Worm (Caenorhabditis elegans) whole organism, young adult: ENCODE measurements around the gene Y54F10AR.1.
"Not testable (repeated sequence)": the region's sequence is repeated elsewhere in the genome, so short reads cannot be mapped to it uniquely, and the experiment has no call there.

ENCODE experiments used
- K12H6.12 ChIP-seq: fragments of 200-800 bp; sonication (Bioruptor generic); optimal IDR thresholded peaks from 2 replicates; lab custom pipeline; 2018; ENCODE audit warnings: mild to moderate bottlenecking, missing genetic modification characterization, missing compliant biosample characterization
- Y53F4B.3 ChIP-seq: fragments of 200-800 bp; sonication (Bioruptor generic); IDR thresholded peaks from 2 replicates; pipeline ENCODE4 v1.3.6; 2022; ENCODE audit warnings: missing genetic modification reagents, missing genetic modification characterization, missing compliant biosample characterization
- aptf-2 ChIP-seq: fragments of 200-800 bp; sonication (Bioruptor generic); conservative IDR thresholded peaks from 2 replicates; pipeline ENCODE4 v1.3.6; 2022; ENCODE audit warnings: missing genetic modification reagents, missing genetic modification characterization, missing compliant biosample characterization
- attf-5 ChIP-seq: fragments of 200-800 bp; sonication (Bioruptor generic); optimal IDR thresholded peaks from 2 replicates; lab custom pipeline; 2018; ENCODE audit warnings: mild to moderate bottlenecking, missing genetic modification characterization, missing compliant biosample characterization
- attf-6 ChIP-seq: fragments of 200-800 bp; sonication (Bioruptor generic); IDR thresholded peaks from 2 replicates; pipeline ENCODE4 v1.3.6; 2022; ENCODE audit warnings: missing genetic modification reagents, missing genetic modification characterization, missing compliant biosample characterization
- ceh-100 ChIP-seq: fragments of 200-800 bp; sonication (Bioruptor generic); IDR thresholded peaks from 2 replicates; pipeline ENCODE4 v1.3.6; 2022; ENCODE audit warnings: missing genetic modification reagents, missing genetic modification characterization, missing compliant biosample characterization
- lsy-27 ChIP-seq: sonication (generic microtip); optimal IDR thresholded peaks from 2 replicates; lab custom pipeline; 2017; ENCODE audit warnings: missing genetic modification characterization, mild to moderate bottlenecking, missing compliant biosample characterization, antibody characterized with exemption, missing genotype, borderline replicate concordance; ENCODE audit not compliant: insufficient read depth
- mes-4 ChIP-seq: sonication (generic microtip); optimal IDR thresholded peaks from 2 replicates; lab custom pipeline; 2016; ENCODE audit warnings: missing genotype, missing genetic modification characterization, missing compliant biosample characterization
- nfya-1 ChIP-seq: sonication (generic microtip); optimal IDR thresholded peaks from 2 replicates; lab custom pipeline; 2017; ENCODE audit warnings: antibody characterized with exemption, missing compliant biosample characterization, missing genetic modification characterization, borderline replicate concordance; ENCODE audit not compliant: insufficient read depth
- pha-4 ChIP-seq: fragments of 150-350 bp; sonication (generic microtip); optimal IDR thresholded peaks from 2 replicates; lab custom pipeline; 2014; ENCODE audit warnings: missing biosample characterization, missing genetic modification reagents, missing genetic modification characterization
- tlf-1 ChIP-seq: fragments of 200-800 bp; sonication (Bioruptor generic); optimal IDR thresholded peaks from 2 replicates; lab custom pipeline; 2018; ENCODE audit warnings: mild to moderate bottlenecking, missing genetic modification characterization, missing compliant biosample characterization
- unc-62 ChIP-seq: fragments of 150-350 bp; optimal IDR thresholded peaks from 2 replicates; lab custom pipeline; 2014; ENCODE audit warnings: missing biosample characterization, missing genetic modification reagents, missing genetic modification characterization
- xnd-1 ChIP-seq: sonication (generic microtip); optimal IDR thresholded peaks from 2 replicates; lab custom pipeline; 2016; ENCODE audit warnings: missing genotype, missing genetic modification reagents, missing genetic modification characterization, missing compliant biosample characterization
- zim-3 ChIP-seq: sonication (generic microtip); optimal IDR thresholded peaks from 2 replicates; lab custom pipeline; 2017; ENCODE audit warnings: mild to moderate bottlenecking, missing genetic modification characterization, moderate library complexity, missing compliant biosample characterization

ce11 chrIII:2563883-2564282 lies 11.6 kb downstream of the Y54F10AR.1 start, which contains the start of gene Y54F10AM.11:
- TF ChIP-seq K12H6.12 (tag; lab: Kevin White, UChicago); Y53F4B.3; pha-4 (tag; lab: Kevin White, UChicago); zim-3; ceh-100; tlf-1 (GFP tag; lab: Kevin White, UChicago); attf-6 (GFP tag; lab: Robert Waterston, UW); xnd-1 (tag; lab: Kevin White, UChicago); mes-4 (tag; lab: Kevin White, UChicago); unc-62; attf-5; nfya-1; aptf-2 (GFP tag; lab: Robert Waterston, UW); lsy-27 (tag; lab: Kevin White, UChicago): not testable (repeated sequence)
